Worm (Caenorhabditis elegans): ENCODE data around the gene pho-8.

ce11 chrV:11825662-11826061 lies 7.8 kb upstream of the pho-8 start, which contains the start of gene D2023.4:
- TF ChIP-seq flt-1 (GFP tag; IDR thresholded peaks at IDR 0.05) (no peak), cog-1 (tag; optimal IDR thresholded peaks at IDR 0.05) (no peak), T22C8.4 (GFP tag; IDR thresholded peaks at IDR 0.05) (no peak), klf-2 (GFP tag; conservative IDR thresholded peaks at IDR 0.05) (no peak)

All from whole organism, midembryonic.